Fruit fly (Drosophila melanogaster): ENCODE data around the gene CG31278.

- TF ChIP-seq psq (optimal IDR thresholded peaks at IDR 0.05), result no peak
- TF ChIP-seq Sin3A (optimal IDR thresholded peaks at IDR 0.05), result no peak
- no peak for TF ChIP-seq Myc (optimal IDR thresholded peaks at IDR 0.05)
- no peak for TF ChIP-seq ttk (optimal IDR thresholded peaks at IDR 0.05)
- no peak for TF ChIP-seq h (optimal IDR thresholded peaks at IDR 0.05)
- no peak for TF ChIP-seq insv (optimal IDR thresholded peaks at IDR 0.05)
These were observed 21.6 kb downstream of the CG31278 start, which contains the start of gene Skel for dm6 chr3R:10686307-10687094.

All from Kc167 (cell line).